Fruit fly (Drosophila melanogaster) whole organism, embryonic: Measurements from ENCODE around the gene CG5070.
A peak's percentile ranks its signal among the peaks of the same experiment; 100 is the strongest.

Experiments
- ATbp ChIP-seq: fragments of 200-800 bp; sonication (Bioruptor generic); optimal IDR thresholded peaks from 2 replicates; lab custom pipeline; 2017; ENCODE audit warnings: missing biosample characterization, mild to moderate bottlenecking, missing genetic modification characterization, missing genetic modification reagents
- Asciz ChIP-seq: fragments of 200-800 bp; sonication (Bioruptor generic); optimal IDR thresholded peaks from 2 replicates; lab custom pipeline; 2017; ENCODE audit warnings: missing biosample characterization, mild to moderate bottlenecking, missing genetic modification characterization, missing genetic modification reagents
- B-H2 ChIP-seq: fragments of 200-800 bp; sonication (Bioruptor generic); optimal IDR thresholded peaks from 2 replicates; lab custom pipeline; 2018; ENCODE audit warnings: missing biosample characterization, mild to moderate bottlenecking, missing genetic modification characterization
- CG10654 ChIP-seq: fragments of 200-800 bp; sonication (Bioruptor generic); optimal IDR thresholded peaks from 2 replicates; lab custom pipeline; 2016; ENCODE audit warnings: missing biosample characterization, missing genetic modification characterization
- CG11398 ChIP-seq: fragments of 200-800 bp; sonication (Bioruptor generic); optimal IDR thresholded peaks from 2 replicates; lab custom pipeline; 2016; ENCODE audit warnings: missing biosample characterization, missing genetic modification characterization
- CG11723 ChIP-seq: fragments of 200-800 bp; sonication (Bioruptor generic); optimal IDR thresholded peaks from 2 replicates; lab custom pipeline; 2017; ENCODE audit warnings: missing biosample characterization, mild to moderate bottlenecking, missing genetic modification characterization
- CG12104 ChIP-seq: fragments of 200-800 bp; sonication (Bioruptor generic); optimal IDR thresholded peaks from 3 replicates; lab custom pipeline; 2016; ENCODE audit warnings: missing biosample characterization, missing genetic modification characterization
- CG12391 ChIP-seq: fragments of 200-800 bp; sonication (Bioruptor generic); optimal IDR thresholded peaks from 3 replicates; lab custom pipeline; 2018; ENCODE audit warnings: missing biosample characterization, mild to moderate bottlenecking, missing genetic modification characterization, moderate library complexity
- CG12942 ChIP-seq: fragments of 200-800 bp; sonication (Bioruptor generic); optimal IDR thresholded peaks from 3 replicates; lab custom pipeline; 2016; ENCODE audit warnings: missing biosample characterization, missing genetic modification characterization
- CG14014 ChIP-seq: fragments of 200-800 bp; sonication (Bioruptor generic); IDR thresholded peaks from 2 replicates; pipeline ENCODE4 v1.3.6; 2022; ENCODE audit warnings: missing biosample characterization, missing genetic modification characterization
- CG14667 ChIP-seq: fragments of 200-800 bp; sonication (Bioruptor generic); IDR thresholded peaks from 2 replicates; pipeline ENCODE4 v1.3.6; 2022; ENCODE audit warnings: missing biosample characterization, missing genetic modification characterization
- CG15011 ChIP-seq: fragments of 200-800 bp; sonication (Bioruptor generic); optimal IDR thresholded peaks from 3 replicates; lab custom pipeline; 2018; ENCODE audit warnings: missing biosample characterization, mild to moderate bottlenecking, missing genetic modification characterization
- CG15601 ChIP-seq: fragments of 200-800 bp; sonication (Bioruptor generic); optimal IDR thresholded peaks from 3 replicates; lab custom pipeline; 2019; ENCODE audit warnings: missing biosample characterization, mild to moderate bottlenecking, missing genetic modification characterization, moderate library complexity
- CG15696 ChIP-seq: fragments of 200-800 bp; sonication (Bioruptor generic); optimal IDR thresholded peaks from 2 replicates; lab custom pipeline; 2019; ENCODE audit warnings: missing biosample characterization, mild to moderate bottlenecking, missing genetic modification characterization, moderate library complexity
- CG1603 ChIP-seq: fragments of 200-800 bp; sonication (Bioruptor generic); optimal IDR thresholded peaks from 2 replicates; lab custom pipeline; 2019; ENCODE audit warnings: missing biosample characterization, mild to moderate bottlenecking, missing genetic modification characterization, moderate library complexity
- CG17186 ChIP-seq: fragments of 200-800 bp; sonication (Bioruptor generic); optimal IDR thresholded peaks from 3 replicates; lab custom pipeline; 2017; ENCODE audit warnings: missing biosample characterization, missing genetic modification reagents, missing genetic modification characterization
- CG3838 ChIP-seq: fragments of 200-800 bp; sonication (Bioruptor generic); optimal IDR thresholded peaks from 3 replicates; lab custom pipeline; 2016; ENCODE audit warnings: missing biosample characterization, missing genetic modification characterization
- CG43689 ChIP-seq: fragments of 200-800 bp; sonication (Bioruptor generic); IDR thresholded peaks from 2 replicates; pipeline ENCODE4 v1.3.6; 2022; ENCODE audit warnings: missing biosample characterization, missing genetic modification characterization
- CG6175 ChIP-seq: fragments of 200-800 bp; sonication (Bioruptor generic); IDR thresholded peaks from 3 replicates; pipeline ENCODE4 v1.3.6; 2022; ENCODE audit warnings: missing biosample characterization, missing genetic modification characterization
- CG6254 ChIP-seq: fragments of 200-800 bp; sonication (Bioruptor generic); optimal IDR thresholded peaks from 3 replicates; lab custom pipeline; 2017; ENCODE audit warnings: mild to moderate bottlenecking, missing biosample characterization, missing genetic modification reagents, missing genetic modification characterization
- CG6272 ChIP-seq: fragments of 200-800 bp; sonication (Bioruptor generic); IDR thresholded peaks from 2 replicates; pipeline ENCODE4 v1.3.6; 2022; ENCODE audit warnings: missing biosample characterization, missing genetic modification characterization
- CG7745 ChIP-seq: fragments of 200-800 bp; sonication (Bioruptor generic); optimal IDR thresholded peaks from 2 replicates; lab custom pipeline; 2018; ENCODE audit warnings: missing biosample characterization, mild to moderate bottlenecking, missing genetic modification characterization, moderate library complexity
- Eip74EF ChIP-seq, 2 experiments: fragments of 200-800 bp in 1 of 2; fragments of >200 bp in 1 of 2; sonication (Bioruptor generic) in 1 of 2; optimal IDR thresholded peaks; 2 replicates each; lab custom pipeline; 2017 to 2019; ENCODE audit warnings: missing biosample characterization in 2 of 2, missing genetic modification characterization in 2 of 2, mild to moderate bottlenecking in 1 of 2, moderate library complexity in 1 of 2
- H15 ChIP-seq: fragments of 200-800 bp; sonication (Bioruptor generic); IDR thresholded peaks from 3 replicates; pipeline ENCODE4 v1.3.6; 2022; ENCODE audit warnings: missing biosample characterization, missing genetic modification characterization
- HLH54F ChIP-seq: fragments of 200-800 bp; sonication (Bioruptor generic); optimal IDR thresholded peaks from 3 replicates; lab custom pipeline; 2016; ENCODE audit warnings: missing biosample characterization, missing genetic modification characterization
- Hr3 ChIP-seq: fragments of 200-800 bp; sonication (Bioruptor generic); optimal IDR thresholded peaks from 3 replicates; lab custom pipeline; 2016; ENCODE audit warnings: missing biosample characterization, missing genetic modification characterization
- Jarid2 ChIP-seq: fragments of 200-800 bp; sonication (Bioruptor generic); optimal IDR thresholded peaks from 3 replicates; lab custom pipeline; 2017; ENCODE audit warnings: mild to moderate bottlenecking, missing biosample characterization, missing genetic modification reagents, missing genetic modification characterization
- Kr ChIP-seq: fragments of 200-800 bp; sonication (Bioruptor generic); optimal IDR thresholded peaks from 2 replicates; lab custom pipeline; 2017; ENCODE audit warnings: missing biosample characterization, mild to moderate bottlenecking, missing genetic modification characterization
- Max ChIP-seq: fragments of 200-800 bp; sonication (Bioruptor generic); optimal IDR thresholded peaks from 2 replicates; lab custom pipeline; 2016; ENCODE audit warnings: missing biosample characterization, mild to moderate bottlenecking, missing genetic modification characterization
- Neu2 ChIP-seq: fragments of 200-800 bp; sonication (Bioruptor generic); optimal IDR thresholded peaks from 3 replicates; lab custom pipeline; 2016; ENCODE audit warnings: missing biosample characterization, missing genetic modification characterization, borderline replicate concordance
- PHDP ChIP-seq: fragments of 200-800 bp; sonication (Bioruptor generic); optimal IDR thresholded peaks from 3 replicates; lab custom pipeline; 2018; ENCODE audit warnings: missing biosample characterization, mild to moderate bottlenecking, missing genetic modification characterization, moderate library complexity
- Ptx1 ChIP-seq: fragments of 200-800 bp; sonication (Bioruptor generic); IDR thresholded peaks from 2 replicates; pipeline ENCODE4 v1.3.6; 2022; ENCODE audit warnings: missing biosample characterization, missing genetic modification characterization
- Spps ChIP-seq: fragments of 200-800 bp; sonication (Bioruptor generic); optimal IDR thresholded peaks from 2 replicates; lab custom pipeline; 2018; ENCODE audit warnings: missing biosample characterization, mild to moderate bottlenecking, missing genetic modification characterization
- Sry-δ ChIP-seq: fragments of 200-800 bp; sonication (Bioruptor generic); optimal IDR thresholded peaks from 2 replicates; lab custom pipeline; 2016; ENCODE audit warnings: missing biosample characterization, missing genetic modification characterization
- TFAM ChIP-seq: fragments of 200-800 bp; sonication (Bioruptor generic); optimal IDR thresholded peaks from 2 replicates; lab custom pipeline; 2017; ENCODE audit warnings: missing biosample characterization, missing genetic modification characterization, inconsistent platforms
- al ChIP-seq: fragments of 200-800 bp; sonication (Bioruptor generic); IDR thresholded peaks from 2 replicates; pipeline ENCODE4 v1.3.6; 2022; ENCODE audit warnings: missing biosample characterization, missing genetic modification characterization
- ap ChIP-seq: fragments of 200-800 bp; sonication (Bioruptor generic); IDR thresholded peaks from 2 replicates; pipeline ENCODE4 v1.3.6; 2022; ENCODE audit warnings: missing biosample characterization, missing genetic modification characterization
- crc ChIP-seq: fragments of 200-800 bp; sonication (Bioruptor generic); optimal IDR thresholded peaks from 2 replicates; lab custom pipeline; 2016; ENCODE audit warnings: missing biosample characterization, missing genetic modification characterization
- dimm ChIP-seq: fragments of 200-800 bp; sonication (Bioruptor generic); IDR thresholded peaks from 2 replicates; pipeline ENCODE4 v1.3.6; 2022; ENCODE audit warnings: missing biosample characterization, missing genetic modification characterization
- dpn ChIP-seq, 2 experiments: fragments of 200-800 bp; sonication (Bioruptor generic); optimal IDR thresholded peaks; 3 replicates each; lab custom pipeline; 2016; ENCODE audit warnings: missing biosample characterization in 2 of 2, missing genetic modification characterization in 2 of 2
- eyg ChIP-seq: fragments of 200-800 bp; sonication (Bioruptor generic); optimal IDR thresholded peaks from 3 replicates; lab custom pipeline; 2016; ENCODE audit warnings: missing biosample characterization, missing genetic modification characterization
- fd96Cb ChIP-seq: fragments of 200-800 bp; sonication (Bioruptor generic); optimal IDR thresholded peaks from 2 replicates; lab custom pipeline; 2018; ENCODE audit warnings: missing biosample characterization, mild to moderate bottlenecking, missing genetic modification characterization, moderate library complexity
- gsb-n ChIP-seq: fragments of 200-800 bp; sonication (Bioruptor generic); optimal IDR thresholded peaks from 3 replicates; lab custom pipeline; 2018; ENCODE audit warnings: missing biosample characterization, mild to moderate bottlenecking, missing genetic modification characterization
- gt ChIP-seq: fragments of 200-800 bp; sonication (Bioruptor generic); IDR thresholded peaks from 2 replicates; pipeline ENCODE4 v1.3.6; 2022; ENCODE audit warnings: missing biosample characterization, missing genetic modification characterization
- kah ChIP-seq: fragments of 200-800 bp; sonication (Bioruptor generic); optimal IDR thresholded peaks from 2 replicates; lab custom pipeline; 2018; ENCODE audit warnings: missing biosample characterization, mild to moderate bottlenecking, missing genetic modification characterization
- mirr ChIP-seq: fragments of 200-800 bp; sonication (Bioruptor generic); optimal IDR thresholded peaks from 3 replicates; lab custom pipeline; 2018; ENCODE audit warnings: missing biosample characterization, mild to moderate bottlenecking, missing genetic modification characterization
- pan ChIP-seq, 4 experiments: fragments of >200 bp in 3 of 4; fragments of 200-800 bp in 1 of 4; sonication (Bioruptor generic) in 1 of 4; optimal IDR thresholded peaks in 3 of 4; IDR thresholded peaks in 1 of 4; 2 replicates each; pipeline versions ENCODE4 v1.3.6 to Lab custom; 2017 to 2022; ENCODE audit warnings: missing biosample characterization in 2 of 4, missing genetic modification characterization in 2 of 4, mixed read lengths in 1 of 4
- pho ChIP-seq: fragments of 200-800 bp; sonication (Bioruptor generic); optimal IDR thresholded peaks from 2 replicates; lab custom pipeline; 2016; ENCODE audit warnings: missing biosample characterization, missing genetic modification characterization
- phol ChIP-seq: fragments of 200-800 bp; sonication (Bioruptor generic); optimal IDR thresholded peaks from 3 replicates; lab custom pipeline; 2018; ENCODE audit warnings: missing biosample characterization, mild to moderate bottlenecking, missing genetic modification characterization, moderate library complexity
- stc ChIP-seq: fragments of 200-800 bp; sonication (Bioruptor generic); IDR thresholded peaks from 2 replicates; pipeline ENCODE4 v1.3.6; 2022; ENCODE audit warnings: missing biosample characterization, missing genetic modification characterization
- toy ChIP-seq: fragments of 200-800 bp; sonication (Bioruptor generic); IDR thresholded peaks from 2 replicates; pipeline ENCODE4 v1.3.6; 2022; ENCODE audit warnings: missing biosample characterization, missing genetic modification characterization

CG5070 gene

DNA sequence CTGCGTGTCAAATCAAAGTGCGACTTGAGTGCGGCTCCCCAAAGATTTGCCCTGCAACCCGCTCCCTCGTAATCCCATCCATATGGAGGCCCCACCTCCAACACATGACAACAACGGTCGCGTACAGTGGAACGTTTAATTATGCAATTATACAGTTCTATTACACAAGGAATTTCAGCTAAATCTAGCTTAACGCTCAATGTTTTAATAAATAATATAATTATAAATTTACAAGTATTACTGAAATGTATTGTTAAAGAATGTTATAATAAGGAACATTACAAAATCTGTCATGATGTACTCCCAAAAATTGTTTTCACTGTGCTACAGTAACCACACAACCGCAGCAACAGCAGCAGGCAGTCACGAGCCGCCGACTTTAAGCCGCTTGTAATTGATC lies 28.8 kb upstream of the CG5070 start (continued):
- TF ChIP-seq CG12104 (GFP tag; lab: Kevin White, UChicago), result no peak
- no peak for TF ChIP-seq al
- no peak for TF ChIP-seq CG11723 (GFP tag; lab: Kevin White, UChicago)
- no peak for TF ChIP-seq dpn (GFP tag; optimal IDR thresholded peaks at IDR 0.05; lab: Kevin White, UChicago)
- no peak for TF ChIP-seq Spps (tag; lab: Kevin White, UChicago)
- TF ChIP-seq CG15011 (GFP tag; lab: Kevin White, UChicago), result no peak
- no peak for TF ChIP-seq TFAM
- TF ChIP-seq CG15601 (tag; lab: Kevin White, UChicago), result peak; percentile 40
- TF ChIP-seq HLH54F (GFP tag; lab: Kevin White, UChicago), result no peak
- TF ChIP-seq CG14014 (GFP tag; lab: Robert Waterston, UW), result no peak
- no peak for TF ChIP-seq CG6254 (GFP tag; lab: Kevin White, UChicago)
- TF ChIP-seq CG6272 (GFP tag; lab: Robert Waterston, UW), result no peak
- TF ChIP-seq Kr (GFP tag; lab: Kevin White, UChicago), result no peak
- TF ChIP-seq Hr3, result no peak
- TF ChIP-seq CG17186, result no peak
- TF ChIP-seq gt (GFP tag; lab: Robert Waterston, UW), result no peak
- no peak for TF ChIP-seq CG1603 (tag; lab: Kevin White, UChicago)
- no peak for TF ChIP-seq kah (GFP tag; lab: Kevin White, UChicago)
- TF ChIP-seq B-H2 (GFP tag; lab: Kevin White, UChicago), result no peak
- TF ChIP-seq phol, result peak; percentile 36
- TF ChIP-seq toy (GFP tag; lab: Robert Waterston, UW), result no peak
- TF ChIP-seq gsb-n (tag; lab: Kevin White, UChicago), result peak; percentile 40
- TF ChIP-seq CG15696 (tag; lab: Kevin White, UChicago), result no peak
- TF ChIP-seq pan (optimal IDR thresholded peaks at IDR 0.05; lab: Kevin White, UChicago), result no peak
- TF ChIP-seq pan (GFP tag; optimal IDR thresholded peaks at IDR 0.05 in 1 of 2, IDR thresholded peaks at IDR 0.05 in 1 of 2), result no peak
- no peak for TF ChIP-seq CG7745 (tag; lab: Kevin White, UChicago)
- TF ChIP-seq Neu2 (GFP tag; lab: Kevin White, UChicago), result no peak
- 0 out of 3 replicates have a peak, but pooled peaks have one; percentile 40 for TF ChIP-seq H15 (GFP tag; lab: Robert Waterston, UW)
- TF ChIP-seq Max, result no peak
- TF ChIP-seq CG11398 (GFP tag; lab: Kevin White, UChicago), result no peak
- TF ChIP-seq Sry-δ, result no peak
- TF ChIP-seq ap, result no peak
- no peak for TF ChIP-seq eyg (GFP tag; lab: Kevin White, UChicago)
- TF ChIP-seq PHDP, result no peak
- TF ChIP-seq dimm, result no peak
- TF ChIP-seq pho, result no peak
- TF ChIP-seq mirr (GFP tag; lab: Kevin White, UChicago), result no peak
- peak; percentile 12 for TF ChIP-seq ATbp (GFP tag; lab: Kevin White, UChicago)
- no peak for TF ChIP-seq crc (GFP tag; lab: Kevin White, UChicago)
- TF ChIP-seq CG43689 (GFP tag; lab: Robert Waterston, UW), result no peak
- TF ChIP-seq CG10654 (GFP tag; lab: Kevin White, UChicago), result no peak
- TF ChIP-seq Eip74EF (GFP tag; optimal IDR thresholded peaks at IDR 0.05; lab: Kevin White, UChicago), result no peak
- peak; percentile 20 for TF ChIP-seq Asciz (GFP tag; lab: Kevin White, UChicago)
- no peak for TF ChIP-seq Jarid2 (GFP tag; lab: Kevin White, UChicago)
- peak; percentile 21 for TF ChIP-seq CG12391 (tag; lab: Kevin White, UChicago)
- TF ChIP-seq CG6175 (GFP tag; lab: Robert Waterston, UW), result no peak
- TF ChIP-seq CG12942 (GFP tag; lab: Kevin White, UChicago), result no peak
- TF ChIP-seq CG3838 (GFP tag; lab: Kevin White, UChicago), result no peak
- TF ChIP-seq fd96Cb (tag; lab: Kevin White, UChicago), result no peak
- no peak for TF ChIP-seq CG14667 (GFP tag; lab: Robert Waterston, UW)
- TF ChIP-seq Ptx1 (GFP tag; lab: Robert Waterston, UW), result peak; percentile 35
- peak; percentile 54; the same call in 1 of the 2 replicates for TF ChIP-seq stc
